Fruit fly (Drosophila melanogaster): ENCODE data around the gene CG10375.

The CG10375 gene

dm6 chr3R:23781466-23781935 lies 14.0 kb downstream of the CG10375 start, which contains the start of the genes Nup98-96 and mbc (continued):
- no peak for TF ChIP-seq unc-4 (GFP tag; IDR thresholded peaks at IDR 0.05; ENCODE audit: partially characterized antibody)
- peak; percentile 63 for TF ChIP-seq fd3F (GFP tag; optimal IDR thresholded peaks at IDR 0.05)
- TF ChIP-seq tna (GFP tag; IDR thresholded peaks at IDR 0.05; ENCODE audit: partially characterized antibody) = no peak
- TF ChIP-seq CG18476 (GFP tag; optimal IDR thresholded peaks at IDR 0.05) = peak; percentile 86
- no peak; the same call in none of the 2 replicates for TF ChIP-seq CG1024 (GFP tag; IDR thresholded peaks at IDR 0.05)
- TF ChIP-seq jing (GFP tag; optimal IDR thresholded peaks at IDR 0.05) = peak; percentile 71
- TF ChIP-seq CG8388 (GFP tag; optimal IDR thresholded peaks at IDR 0.05) = peak; percentile 60
- peak; percentile 86 for TF ChIP-seq Elba2 (GFP tag; optimal IDR thresholded peaks at IDR 0.05)
- no peak for TF ChIP-seq CG15073 (GFP tag; optimal IDR thresholded peaks at IDR 0.05)
- TF ChIP-seq CG7372 (GFP tag; IDR thresholded peaks at IDR 0.05) = peak; percentile 82
- TF ChIP-seq CG1832 (GFP tag; optimal IDR thresholded peaks at IDR 0.05) = no peak
- TF ChIP-seq CG11696 (GFP tag; IDR thresholded peaks at IDR 0.05) = no peak; the same call in 1 of the 2 replicates
- TF ChIP-seq maf-S (GFP tag; optimal IDR thresholded peaks at IDR 0.05) = peak; percentile 90
- TF ChIP-seq sug (tag; optimal IDR thresholded peaks at IDR 0.05) = peak; percentile 88
- peak; percentile 67 for TF ChIP-seq NK7.1 (GFP tag; optimal IDR thresholded peaks at IDR 0.05)
- TF ChIP-seq CG13775 (GFP tag; optimal IDR thresholded peaks at IDR 0.05) = peak; percentile 92
- TF ChIP-seq CG6683 (GFP tag; optimal IDR thresholded peaks at IDR 0.05) = no peak
- peak; percentile 93 for TF ChIP-seq nmo (GFP tag; optimal IDR thresholded peaks at IDR 0.05)
- peak; percentile 86 for TF ChIP-seq gcm2 (GFP tag; optimal IDR thresholded peaks at IDR 0.05)
- peak; percentile 54 for TF ChIP-seq HHEX (GFP tag; optimal IDR thresholded peaks at IDR 0.05)
- TF ChIP-seq row (GFP tag; IDR thresholded peaks at IDR 0.05) = peak; percentile 98
- peak; percentile 76 for TF ChIP-seq CG12744 (GFP tag; optimal IDR thresholded peaks at IDR 0.05)
- peak; percentile 91 for TF ChIP-seq CG3847 (GFP tag; IDR thresholded peaks at IDR 0.05)
- TF ChIP-seq CG12299 (tag; optimal IDR thresholded peaks at IDR 0.05) = peak; percentile 80
- TF ChIP-seq CG8944 (GFP tag; optimal IDR thresholded peaks at IDR 0.05) = peak; percentile 93
- peak; percentile 87 for TF ChIP-seq tin (GFP tag; optimal IDR thresholded peaks at IDR 0.05)
- peak; percentile 63; the same call in 1 of the 3 replicates for TF ChIP-seq CG11093 (GFP tag; IDR thresholded peaks at IDR 0.05)
- TF ChIP-seq CG7556 (GFP tag; optimal IDR thresholded peaks at IDR 0.05) = peak; percentile 61
- TF ChIP-seq sima (GFP tag; optimal IDR thresholded peaks at IDR 0.05) = peak; percentile 65
- peak; percentile 72 for TF ChIP-seq Rx (GFP tag; IDR thresholded peaks at IDR 0.05)
- no peak for TF ChIP-seq Dip2 (GFP tag; IDR thresholded peaks at IDR 0.05)
- peak; percentile 81 for TF ChIP-seq gro (GFP tag; optimal IDR thresholded peaks at IDR 0.05)
- TF ChIP-seq eyg (GFP tag; optimal IDR thresholded peaks at IDR 0.05) = peak; percentile 74
- TF ChIP-seq jumu (GFP tag; optimal IDR thresholded peaks at IDR 0.05) = peak; percentile 94
- peak; percentile 93 for TF ChIP-seq CoRest (tag; optimal IDR thresholded peaks at IDR 0.05)
- peak; percentile 82 for TF ChIP-seq unpg (GFP tag; optimal IDR thresholded peaks at IDR 0.05)
- TF ChIP-seq disco-r (GFP tag; optimal IDR thresholded peaks at IDR 0.05) = peak; percentile 72
- TF ChIP-seq insv (GFP tag; optimal IDR thresholded peaks at IDR 0.05) = peak in 1 of 2 experiments; percentile 62
- peak; percentile 96 for TF ChIP-seq mam (GFP tag; optimal IDR thresholded peaks at IDR 0.05)
- peak; percentile 87 for TF ChIP-seq Lhr (GFP tag; optimal IDR thresholded peaks at IDR 0.05)
- peak; percentile 84 for TF ChIP-seq CG17328 (GFP tag; IDR thresholded peaks at IDR 0.05)
- TF ChIP-seq luna (GFP tag; optimal IDR thresholded peaks at IDR 0.05) = peak; percentile 83
- peak; percentile 59 for TF ChIP-seq CG4282 (GFP tag; optimal IDR thresholded peaks at IDR 0.05)
- peak; percentile 87 for TF ChIP-seq CG15696 (tag; optimal IDR thresholded peaks at IDR 0.05)
- TF ChIP-seq Hr3 (GFP tag; optimal IDR thresholded peaks at IDR 0.05) = peak; percentile 90
- TF ChIP-seq Lim3 (GFP tag; IDR thresholded peaks at IDR 0.05) = no peak; the same call in 1 of the 2 replicates
- TF ChIP-seq toy (GFP tag; IDR thresholded peaks at IDR 0.05) = peak; percentile 14; the same call in 1 of the 2 replicates
- peak; percentile 79 for TF ChIP-seq NfI (GFP tag; optimal IDR thresholded peaks at IDR 0.05)
- TF ChIP-seq zen2 (GFP tag; IDR thresholded peaks at IDR 0.05; ENCODE audit: partially characterized antibody) = no peak
- peak; percentile 59; the same call in 2 of the 3 replicates for TF ChIP-seq CG6791 (GFP tag; IDR thresholded peaks at IDR 0.05; ENCODE audit: partially characterized antibody)

Measured in whole organism, embryonic.